Fruit fly (Drosophila melanogaster) Kc167 (cell line): ENCODE results near the gene Rbm13.

Source experiments
- Sin3A ChIP-seq: fragments of >200 bp; optimal IDR thresholded peaks from 2 replicates; lab custom pipeline; 2018; ENCODE audit warnings: missing external identifiers
- h ChIP-seq: fragments of >200 bp; optimal IDR thresholded peaks from 3 replicates; lab custom pipeline; 2018; ENCODE audit warnings: missing external identifiers
- psq ChIP-seq: fragments of >200 bp; optimal IDR thresholded peaks from 2 replicates; lab custom pipeline; 2017; ENCODE audit warnings: missing external identifiers
- ttk ChIP-seq: sonication (Bioruptor generic); optimal IDR thresholded peaks from 2 replicates; lab custom pipeline; 2017; ENCODE audit warnings: missing external identifiers

- TF ChIP-seq h (lab: Kevin White, UChicago) (no peak), psq (lab: Kevin White, UChicago) (no peak), Sin3A (lab: Kevin White, UChicago) (no peak), ttk (lab: Kevin White, UChicago) (no peak)
These were observed 37.7 kb upstream of the Rbm13 start for dm6 chrX:8863554-8864498.
